Worm (Caenorhabditis elegans): ENCODE measurements around the gene ssp-36.
"Not testable (repeated sequence)": the region's sequence is repeated elsewhere in the genome, so short reads cannot be mapped to it uniquely, and the experiment has no call there.

Gene ssp-36

ce11 chrIV:9772096-9772720 is 6.1 kb upstream of the ssp-36 start, which contains the start of gene cav-1:
Gene cav-1 (plus strand): TSS chrIV:9772510.
- no peak for TF ChIP-seq hsf-1 (GFP tag; IDR thresholded peaks at IDR 0.05)
- TF ChIP-seq aptf-2 (GFP tag; conservative IDR thresholded peaks at IDR 0.05) = 0 out of 2 replicates have a peak, but pooled peaks have one; percentile 53
- TF ChIP-seq lsy-27 (tag; optimal IDR thresholded peaks at IDR 0.05; ENCODE audit: borderline replicate concordance, insufficient read depth) = no peak
- peak; percentile 34 for TF ChIP-seq unc-62 (GFP tag; optimal IDR thresholded peaks at IDR 0.05)

DNA sequence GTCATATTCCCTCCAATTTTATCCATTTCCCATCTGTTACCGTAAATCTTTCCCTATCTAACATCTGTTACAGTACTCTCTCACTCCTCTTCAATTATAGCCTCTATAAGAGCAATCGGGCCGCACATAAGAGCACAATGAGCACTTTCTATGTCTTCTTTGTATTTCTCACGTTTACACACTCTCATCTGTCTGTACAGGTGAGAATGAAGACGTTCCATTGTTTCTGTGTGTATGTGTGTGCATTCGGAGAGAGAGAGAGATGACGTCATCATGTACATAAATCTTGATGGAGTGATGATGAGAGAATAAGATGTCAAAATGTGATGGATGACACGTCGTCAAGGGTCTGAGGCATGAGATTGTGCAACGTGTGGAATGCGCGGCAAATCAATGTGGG is 4.6 kb upstream of the ssp-36 start:
- TF ChIP-seq athp-1 (tag; optimal IDR thresholded peaks at IDR 0.05) (no peak), unc-62 (GFP tag; optimal IDR thresholded peaks at IDR 0.05) (peak; percentile 95)

DNA sequence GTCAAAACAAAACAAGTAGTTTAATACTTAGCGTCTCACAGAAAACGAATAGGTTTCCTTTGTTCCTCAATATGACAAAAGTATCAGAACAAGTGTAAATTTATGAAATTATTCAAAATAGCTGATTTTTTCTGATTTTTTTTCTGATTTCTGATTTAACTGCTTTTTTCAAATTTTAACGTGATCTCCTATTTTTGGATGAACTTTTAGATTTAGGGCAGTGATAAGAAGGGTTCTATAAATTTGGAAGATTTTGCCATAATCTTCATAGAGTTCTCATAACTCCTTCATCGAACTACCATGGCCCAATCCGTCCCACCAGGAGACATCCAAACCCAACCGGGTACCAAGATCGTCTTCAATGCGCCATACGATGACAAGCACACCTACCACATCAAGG is 3.6 kb upstream of the ssp-36 start, which contains the start of gene msp-78:
Gene msp-78 (plus strand): TSS at position 301 of the 400 bp plus-strand sequence.
- TF ChIP-seq ceh-27 (GFP tag; optimal IDR thresholded peaks at IDR 0.05); let-607 (tag; optimal IDR thresholded peaks at IDR 0.05); ceh-58 (GFP tag; IDR thresholded peaks at IDR 0.05): not testable (repeated sequence)

DNA sequence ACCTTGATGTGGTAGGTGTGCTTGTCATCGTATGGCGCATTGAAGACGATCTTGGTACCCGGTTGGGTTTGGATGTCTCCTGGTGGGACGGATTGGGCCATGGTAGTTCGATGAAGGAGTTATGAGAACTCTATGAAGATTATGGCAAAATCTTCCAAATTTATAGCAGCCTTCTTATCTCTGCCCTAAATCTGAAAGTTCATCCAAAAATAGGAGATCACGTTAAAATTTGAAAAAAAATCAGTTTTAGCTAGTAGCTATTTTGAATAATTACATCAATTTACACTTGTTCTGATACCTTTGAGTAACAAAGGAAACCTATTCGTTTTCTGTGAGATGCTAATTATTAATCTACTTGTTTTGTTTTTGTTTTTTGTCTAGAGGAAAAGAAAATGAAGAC is 904 bp upstream of the ssp-36 start, which contains the start of gene msp-79:
Gene msp-79 (minus strand): TSS at position 101 of the 400 bp plus-strand sequence.
- TF ChIP-seq ztf-28 (GFP tag; IDR thresholded peaks at IDR 0.05); egl-18 (GFP tag; IDR thresholded peaks at IDR 0.05); lin-35 (GFP tag; optimal IDR thresholded peaks at IDR 0.05): not testable (repeated sequence)

- TF ChIP-seq ceh-91 (GFP tag; IDR thresholded peaks at IDR 0.05) (no peak), nhr-80 (tag; optimal IDR thresholded peaks at IDR 0.05) (peak; percentile 12), chd-7 (tag; optimal IDR thresholded peaks at IDR 0.05) (no peak)
Observed at ce11 chrIV:9762667-9763173, 3.4 kb downstream of the ssp-36 start.

- TF ChIP-seq Y95B8A.8 (GFP tag; IDR thresholded peaks at IDR 0.05) = no peak
- no peak for TF ChIP-seq repo-1 (tag; optimal IDR thresholded peaks at IDR 0.05)
- no peak for TF ChIP-seq B0261.1 (tag; optimal IDR thresholded peaks at IDR 0.05)
Observed at ce11 chrIV:9761751-9762150, 4.4 kb downstream of the ssp-36 start.

DNA sequence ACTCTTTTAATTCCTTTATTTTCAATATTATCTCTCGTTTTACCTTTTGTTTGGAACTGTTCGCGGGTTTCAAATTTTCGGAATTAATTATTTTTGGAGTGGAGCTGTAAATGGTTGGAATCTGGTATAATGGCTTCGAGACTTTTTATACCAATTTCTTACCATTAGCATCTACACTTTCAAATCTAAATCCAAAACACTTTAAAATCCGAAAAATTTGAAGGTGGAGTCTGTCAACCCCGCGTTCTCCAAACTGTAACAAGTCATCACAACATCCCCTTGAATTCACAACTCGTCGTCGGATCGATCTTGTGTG is 8.8 kb downstream of the ssp-36 start, which contains the start of gene nhr-97:
Gene nhr-97 (plus strand): TSS at position 217 of the 316 bp plus-strand sequence.
- TF ChIP-seq atf-7 (tag; optimal IDR thresholded peaks at IDR 0.05) (no peak), madf-8 (GFP tag; conservative IDR thresholded peaks at IDR 0.05) (no peak), lin-40 (tag; optimal IDR thresholded peaks at IDR 0.05) (no peak), lin-54 (GFP tag; optimal IDR thresholded peaks at IDR 0.05) (no peak)

- TF ChIP-seq hmg-1.2 (GFP tag; IDR thresholded peaks at IDR 0.05) (peak; percentile 67; the same call in 1 of the 2 replicates), die-1 (tag; optimal IDR thresholded peaks at IDR 0.05) (no peak), snpc-4 (GFP tag; optimal IDR thresholded peaks at IDR 0.05) (no peak), snpc-4 (tag; optimal IDR thresholded peaks at IDR 0.05) (peak in 1 of 4 experiments; percentile 13), F52B5.7 (tag; optimal IDR thresholded peaks at IDR 0.05) (no peak), nhr-80 (tag; optimal IDR thresholded peaks at IDR 0.05) (peak; percentile 81)
Observed at ce11 chrIV:9756647-9757424, 9.3 kb downstream of the ssp-36 start.

Measured in whole organism, young adult.